Worm (Caenorhabditis elegans): ENCODE data around the gene moe-3.

- no peak for TF ChIP-seq ref-1 (GFP tag; conservative IDR thresholded peaks at IDR 0.05)
- no peak for TF ChIP-seq T22C8.4 (GFP tag; IDR thresholded peaks at IDR 0.05)
- TF ChIP-seq klf-2 (GFP tag; conservative IDR thresholded peaks at IDR 0.05): no peak
- TF ChIP-seq flt-1 (GFP tag; IDR thresholded peaks at IDR 0.05): no peak
- TF ChIP-seq tab-1 (GFP tag; IDR thresholded peaks at IDR 0.05): no peak
- no peak for TF ChIP-seq ztf-29 (GFP tag; IDR thresholded peaks at IDR 0.05)
- TF ChIP-seq ztf-23 (GFP tag; IDR thresholded peaks at IDR 0.05): no peak
- TF ChIP-seq med-1 (GFP tag; optimal IDR thresholded peaks at IDR 0.05; ENCODE audit: insufficient read depth): no peak
- TF ChIP-seq cog-1 (tag; optimal IDR thresholded peaks at IDR 0.05): no peak
Observed at ce11 chrII:13193563-13194103, 28.1 kb upstream of the moe-3 start.

Measured in whole organism, midembryonic.